Fruit fly (Drosophila melanogaster): ENCODE results near the gene ru.

Gene ru

dm6 chr3L:1331542-1331941 is 38.9 kb upstream of the ru start, which contains the start of gene msd1 (continued):
- TF ChIP-seq CG1603 (tag; optimal IDR thresholded peaks at IDR 0.05): peak; percentile 54
- peak; percentile 61 for TF ChIP-seq bbx (GFP tag; IDR thresholded peaks at IDR 0.05; ENCODE audit: partially characterized antibody)
- TF ChIP-seq Sry-δ (GFP tag; optimal IDR thresholded peaks at IDR 0.05): peak; percentile 35
- TF ChIP-seq CG14860 (GFP tag; IDR thresholded peaks at IDR 0.05; ENCODE audit: partially characterized antibody): no peak
- TF ChIP-seq Fer1 (GFP tag; optimal IDR thresholded peaks at IDR 0.05): peak; percentile 7
- no peak for TF ChIP-seq CG17385 (GFP tag; optimal IDR thresholded peaks at IDR 0.05)
- no peak for TF ChIP-seq gcm2 (GFP tag; optimal IDR thresholded peaks at IDR 0.05)
- TF ChIP-seq Dad (GFP tag; optimal IDR thresholded peaks at IDR 0.05): no peak
- peak; percentile 63 for TF ChIP-seq CG9797 (GFP tag; optimal IDR thresholded peaks at IDR 0.05)
- no peak for TF ChIP-seq CG14667 (GFP tag; IDR thresholded peaks at IDR 0.05)
- TF ChIP-seq Bgb (GFP tag; IDR thresholded peaks at IDR 0.05; ENCODE audit: partially characterized antibody): peak; percentile 40; the same call in 1 of the 2 replicates
- peak; percentile 48 for TF ChIP-seq sens (GFP tag)
- TF ChIP-seq CG3847 (GFP tag; IDR thresholded peaks at IDR 0.05): no peak
- no peak for TF ChIP-seq Eip74EF (GFP tag; optimal IDR thresholded peaks at IDR 0.05)
- no peak for TF ChIP-seq h (optimal IDR thresholded peaks at IDR 0.05)
- peak; percentile 32 for TF ChIP-seq BEAF-32 (GFP tag; optimal IDR thresholded peaks at IDR 0.05)
- TF ChIP-seq CG11085 (GFP tag; IDR thresholded peaks at IDR 0.05): no peak
- TF ChIP-seq bab2 (GFP tag; optimal IDR thresholded peaks at IDR 0.05): no peak
- no peak for TF ChIP-seq CG32532 (GFP tag; IDR thresholded peaks at IDR 0.05)
- TF ChIP-seq Opbp (GFP tag; IDR thresholded peaks at IDR 0.05; ENCODE audit: partially characterized antibody): peak; percentile 38; the same call in 2 of the 3 replicates
- no peak for TF ChIP-seq chinmo (GFP tag; IDR thresholded peaks at IDR 0.05; ENCODE audit: partially characterized antibody)
- TF ChIP-seq CG13287 (GFP tag; IDR thresholded peaks at IDR 0.05; ENCODE audit: partially characterized antibody): peak; percentile 59; the same call in 1 of the 2 replicates
- peak; percentile 5 for TF ChIP-seq stwl (tag; optimal IDR thresholded peaks at IDR 0.05)
- TF ChIP-seq CG4730 (GFP tag; IDR thresholded peaks at IDR 0.05): no peak
- no peak for TF ChIP-seq CG9437 (GFP tag; optimal IDR thresholded peaks at IDR 0.05)
- TF ChIP-seq ttk (GFP tag; IDR thresholded peaks at IDR 0.05): no peak
- peak; percentile 3 for TF ChIP-seq trem (tag; optimal IDR thresholded peaks at IDR 0.05)
- TF ChIP-seq Nf-YB (GFP tag; optimal IDR thresholded peaks at IDR 0.05): no peak
- peak; percentile 35; the same call in 1 of the 2 replicates for TF ChIP-seq amos (GFP tag; IDR thresholded peaks at IDR 0.05; ENCODE audit: partially characterized antibody)
- 0 out of 2 replicates have a peak, but pooled peaks have one; percentile 41 for TF ChIP-seq ato (GFP tag; IDR thresholded peaks at IDR 0.05; ENCODE audit: partially characterized antibody)
- TF ChIP-seq CG2116 (GFP tag; optimal IDR thresholded peaks at IDR 0.05): peak; percentile 56

- TF ChIP-seq CG9215 (GFP tag; IDR thresholded peaks at IDR 0.05) (no peak), Trl (optimal IDR thresholded peaks at IDR 0.05) (no peak), Trl (GFP tag; optimal IDR thresholded peaks at IDR 0.05) (no peak), CG14860 (GFP tag; IDR thresholded peaks at IDR 0.05; ENCODE audit: partially characterized antibody) (peak; percentile 42; the same call in 2 of the 3 replicates), Bgb (GFP tag; IDR thresholded peaks at IDR 0.05; ENCODE audit: partially characterized antibody) (no peak), Lpt (GFP tag; optimal IDR thresholded peaks at IDR 0.05) (no peak), az2 (GFP tag; optimal IDR thresholded peaks at IDR 0.05) (no peak), fd3F (GFP tag; optimal IDR thresholded peaks at IDR 0.05) (no peak), fu2 (GFP tag; optimal IDR thresholded peaks at IDR 0.05) (no peak), gt (GFP tag; IDR thresholded peaks at IDR 0.05) (no peak), crol (GFP tag; IDR thresholded peaks at IDR 0.05) (no peak), CG10462 (GFP tag; optimal IDR thresholded peaks at IDR 0.05) (no peak), Elba2 (GFP tag; optimal IDR thresholded peaks at IDR 0.05) (no peak), chm (GFP tag; IDR thresholded peaks at IDR 0.05) (no peak), H15 (GFP tag; IDR thresholded peaks at IDR 0.05) (no peak), CG1233 (GFP tag; optimal IDR thresholded peaks at IDR 0.05) (no peak), CG14014 (GFP tag; IDR thresholded peaks at IDR 0.05) (no peak), CG32772 (GFP tag; IDR thresholded peaks at IDR 0.05) (no peak), CG4820 (GFP tag; optimal IDR thresholded peaks at IDR 0.05) (no peak), ap (GFP tag; IDR thresholded peaks at IDR 0.05) (no peak), CTCF (GFP tag; optimal IDR thresholded peaks at IDR 0.05) (no peak), Dll (GFP tag; IDR thresholded peaks at IDR 0.05; ENCODE audit: partially characterized antibody) (peak; percentile 62; the same call in 2 of the 4 replicates), CG4424 (GFP tag; optimal IDR thresholded peaks at IDR 0.05) (no peak), E2f2 (GFP tag; IDR thresholded peaks at IDR 0.05) (peak; percentile 96)
Measured at dm6 chr3L:1332973-1333372, 37.5 kb upstream of the ru start, which contains the start of gene msd5. TSS of gene msd5 (minus strand) at chr3L:1333146.

Data from whole organism, embryonic.